Fruit fly (Drosophila melanogaster) whole organism, adult: ENCODE measurements around the gene Scox.
A peak's percentile ranks its signal among the peaks of the same experiment; 100 is the strongest.

Experiments
- CG11617 ChIP-seq: fragments of 200-800 bp; sonication (Bioruptor generic); optimal IDR thresholded peaks from 2 replicates; lab custom pipeline; 2017; ENCODE audit warnings: mild to moderate bottlenecking, missing biosample characterization, missing genetic modification reagents, missing genetic modification characterization
- CG12768 ChIP-seq: fragments of 200-800 bp; sonication (Bioruptor generic); optimal IDR thresholded peaks from 2 replicates; lab custom pipeline; 2017; ENCODE audit warnings: missing biosample characterization, missing genetic modification characterization, mild to moderate bottlenecking, moderate library complexity, missing genetic modification reagents
- CG33017 ChIP-seq: fragments of 200-800 bp; sonication (Bioruptor generic); optimal IDR thresholded peaks from 2 replicates; lab custom pipeline; 2018; ENCODE audit warnings: missing biosample characterization, mild to moderate bottlenecking, missing genetic modification characterization, moderate library complexity
- CG5204 ChIP-seq: fragments of 200-800 bp; sonication (Bioruptor generic); optimal IDR thresholded peaks from 2 replicates; lab custom pipeline; 2016; ENCODE audit warnings: missing biosample characterization, missing genetic modification characterization
- CG7045 ChIP-seq: fragments of 200-800 bp; sonication (Bioruptor generic); optimal IDR thresholded peaks from 2 replicates; lab custom pipeline; 2017; ENCODE audit warnings: missing biosample characterization, mild to moderate bottlenecking, missing genetic modification characterization
- CG7101 ChIP-seq: fragments of 200-800 bp; sonication (Bioruptor generic); optimal IDR thresholded peaks from 2 replicates; lab custom pipeline; 2018; ENCODE audit warnings: missing biosample characterization, mild to moderate bottlenecking, missing genetic modification characterization, moderate library complexity
- Clk ChIP-seq: fragments of 200-800 bp; sonication (Bioruptor generic); optimal IDR thresholded peaks from 2 replicates; lab custom pipeline; 2017; ENCODE audit warnings: missing biosample characterization, missing genetic modification characterization
- Crg-1 ChIP-seq: fragments of 200-800 bp; sonication (Bioruptor generic); optimal IDR thresholded peaks from 2 replicates; lab custom pipeline; 2016; ENCODE audit warnings: missing biosample characterization, missing genetic modification characterization
- bab1 ChIP-seq: fragments of 200-800 bp; sonication (Bioruptor generic); optimal IDR thresholded peaks from 3 replicates; lab custom pipeline; 2019; ENCODE audit warnings: missing biosample characterization, mild to moderate bottlenecking, missing genetic modification characterization, moderate library complexity
- cic ChIP-seq: fragments of 200-800 bp; sonication (Bioruptor generic); optimal IDR thresholded peaks from 2 replicates; lab custom pipeline; 2017; ENCODE audit warnings: missing biosample characterization, mild to moderate bottlenecking, missing genetic modification characterization, moderate library complexity
- kay ChIP-seq: fragments of 200-800 bp; sonication (Bioruptor generic); peaks from one replicate; lab custom pipeline; 2016; ENCODE audit warnings: missing biosample characterization, missing genetic modification characterization, borderline replicate concordance
- pad ChIP-seq: fragments of 200-800 bp; sonication (Bioruptor generic); optimal IDR thresholded peaks from 3 replicates; lab custom pipeline; 2017; ENCODE audit warnings: missing biosample characterization, missing genetic modification characterization, mild to moderate bottlenecking, moderate library complexity, missing genetic modification reagents
- toe ChIP-seq: fragments of 200-800 bp; sonication (Bioruptor generic); optimal IDR thresholded peaks from 2 replicates; lab custom pipeline; 2016; ENCODE audit warnings: missing biosample characterization, missing genetic modification characterization

dm6 chr2L:4982098-4982646, 13.4 kb upstream of the Scox start:
- TF ChIP-seq cic (no peak), Clk (no peak), kay (GFP tag; lab: Kevin White, UChicago) (no peak), CG12768 (GFP tag; lab: Kevin White, UChicago) (no peak), Crg-1 (GFP tag; lab: Kevin White, UChicago) (no peak), CG33017 (no peak), CG7101 (tag; lab: Kevin White, UChicago) (no peak), pad (GFP tag; lab: Kevin White, UChicago) (peak; percentile 9), CG5204 (no peak), toe (GFP tag; lab: Kevin White, UChicago) (no peak), CG11617 (GFP tag; lab: Kevin White, UChicago) (no peak), CG7045 (GFP tag; lab: Kevin White, UChicago) (no peak), bab1 (GFP tag; lab: Kevin White, UChicago) (no peak)
